Worm (Caenorhabditis elegans) whole organism, L2 larva: Measurements from ENCODE around the gene F47C12.8.

Experiments
- C34F6.9 ChIP-seq: fragments of 150-350 bp; optimal IDR thresholded peaks from 2 replicates; lab custom pipeline; 2014; ENCODE audit warnings: missing biosample characterization, missing genetic modification characterization
- F13H6.1 ChIP-seq: sonication (generic microtip); optimal IDR thresholded peaks from 2 replicates; lab custom pipeline; 2016; ENCODE audit warnings: missing genetic modification characterization, missing compliant biosample characterization
- R02D3.7 ChIP-seq: fragments of 150-350 bp; optimal IDR thresholded peaks from 2 replicates; lab custom pipeline; 2014; ENCODE audit warnings: missing biosample characterization, missing genetic modification characterization
- ZK546.5 ChIP-seq: sonication (generic microtip); optimal IDR thresholded peaks from 2 replicates; lab custom pipeline; 2017; ENCODE audit warnings: missing biosample characterization, missing genetic modification characterization
- aly-2 ChIP-seq: fragments of 150-350 bp; optimal IDR thresholded peaks from 2 replicates; lab custom pipeline; 2014; ENCODE audit warnings: missing biosample characterization, missing genetic modification characterization
- ama-1 ChIP-seq: fragments of 150-350 bp; optimal IDR thresholded peaks from 2 replicates; lab custom pipeline; 2018; ENCODE audit warnings: inconsistent platforms
- blmp-1 ChIP-seq: sonication (generic microtip); optimal IDR thresholded peaks from 2 replicates; lab custom pipeline; 2017; ENCODE audit warnings: missing genetic modification characterization, mild to moderate bottlenecking, missing compliant biosample characterization, antibody characterized with exemption, moderate library complexity; ENCODE audit not compliant: insufficient read depth
- ceh-82 ChIP-seq: fragments of 150-350 bp; optimal IDR thresholded peaks from 2 replicates; lab custom pipeline; 2014; ENCODE audit warnings: missing biosample characterization, missing genetic modification characterization
- dmd-4 ChIP-seq: sonication (generic microtip); optimal IDR thresholded peaks from 2 replicates; lab custom pipeline; 2017; ENCODE audit warnings: missing biosample characterization, missing genetic modification characterization
- elt-1 ChIP-seq: fragments of 150-350 bp; optimal IDR thresholded peaks from 2 replicates; lab custom pipeline; 2014; ENCODE audit warnings: missing biosample characterization, missing genetic modification characterization
- fos-1 ChIP-seq: fragments of 150-350 bp; optimal IDR thresholded peaks from 2 replicates; lab custom pipeline; 2014; ENCODE audit warnings: missing biosample characterization, missing genetic modification characterization
- gmeb-1 ChIP-seq: fragments of 150-350 bp; optimal IDR thresholded peaks from 2 replicates; lab custom pipeline; 2014; ENCODE audit warnings: missing biosample characterization, missing genetic modification characterization
- lin-39 ChIP-seq: fragments of 150-350 bp; optimal IDR thresholded peaks from 2 replicates; lab custom pipeline; 2014; ENCODE audit warnings: missing biosample characterization, missing genetic modification reagents, missing genetic modification characterization
- lsy-2 ChIP-seq, 2 experiments: fragments of 150-350 bp in 1 of 2; sonication (generic microtip) in 1 of 2; optimal IDR thresholded peaks; 2 replicates each; lab custom pipeline; 2014 to 2017; ENCODE audit warnings: missing biosample characterization in 2 of 2, missing genetic modification characterization in 2 of 2
- mbf-1 ChIP-seq: sonication (generic microtip); optimal IDR thresholded peaks from 2 replicates; lab custom pipeline; 2017; ENCODE audit warnings: missing biosample characterization, missing genetic modification characterization
- nhr-10 ChIP-seq: sonication (generic microtip); optimal IDR thresholded peaks from 2 replicates; lab custom pipeline; 2017; ENCODE audit warnings: missing biosample characterization, missing genetic modification characterization
- nhr-11 ChIP-seq: fragments of 150-350 bp; optimal IDR thresholded peaks from 2 replicates; lab custom pipeline; 2014; ENCODE audit warnings: missing biosample characterization, missing genetic modification characterization
- nhr-23 ChIP-seq: fragments of 150-350 bp; optimal IDR thresholded peaks from 2 replicates; lab custom pipeline; 2014; ENCODE audit warnings: missing biosample characterization, missing genetic modification reagents, missing genetic modification characterization
- nhr-237 ChIP-seq: fragments of 150-350 bp; optimal IDR thresholded peaks from 2 replicates; lab custom pipeline; 2014; ENCODE audit warnings: missing biosample characterization, missing genetic modification characterization
- nhr-25 ChIP-seq: fragments of 150-350 bp; sonication (generic microtip); optimal IDR thresholded peaks from 3 replicates; lab custom pipeline; 2014; ENCODE audit warnings: missing biosample characterization, missing genetic modification characterization
- nhr-6 ChIP-seq: fragments of 150-350 bp; optimal IDR thresholded peaks from 2 replicates; lab custom pipeline; 2014; ENCODE audit warnings: missing biosample characterization, missing genetic modification characterization
- nhr-77 ChIP-seq: fragments of 150-350 bp; optimal IDR thresholded peaks from 2 replicates; lab custom pipeline; 2014; ENCODE audit warnings: missing biosample characterization, missing genetic modification characterization
- peb-1 ChIP-seq: fragments of 150-350 bp; optimal IDR thresholded peaks from 2 replicates; lab custom pipeline; 2014; ENCODE audit warnings: missing biosample characterization, missing genetic modification characterization
- skn-1 ChIP-seq: sonication (generic microtip); optimal IDR thresholded peaks from 2 replicates; lab custom pipeline; 2017; ENCODE audit warnings: missing biosample characterization, missing genetic modification characterization
- sma-3 ChIP-seq: sonication (generic microtip); optimal IDR thresholded peaks from 2 replicates; lab custom pipeline; 2016; ENCODE audit warnings: missing genetic modification reagents, missing genetic modification characterization, missing compliant biosample characterization
- sma-9 ChIP-seq, 2 experiments: fragments of 150-350 bp in 1 of 2; sonication (generic microtip) in 1 of 2; optimal IDR thresholded peaks; 2 replicates each; lab custom pipeline; 2014 to 2016; ENCODE audit warnings: missing genetic modification characterization in 2 of 2, mild to moderate bottlenecking in 1 of 2, missing biosample characterization in 1 of 2, missing compliant biosample characterization in 1 of 2, missing genetic modification reagents in 1 of 2, moderate library complexity in 1 of 2
- snpc-4 ChIP-seq: fragments of 150-350 bp; optimal IDR thresholded peaks from 2 replicates; lab custom pipeline; 2014; ENCODE audit warnings: missing biosample characterization, missing genetic modification characterization
- unc-39 ChIP-seq: fragments of 150-350 bp; optimal IDR thresholded peaks from 2 replicates; lab custom pipeline; 2014; ENCODE audit warnings: missing biosample characterization, missing genetic modification characterization
- unc-55 ChIP-seq: fragments of 150-350 bp; sonication (generic microtip); optimal IDR thresholded peaks from 3 replicates; lab custom pipeline; 2014; ENCODE audit warnings: missing biosample characterization, missing genetic modification reagents, missing genetic modification characterization
- unc-62 ChIP-seq: fragments of 150-350 bp; optimal IDR thresholded peaks from 2 replicates; lab custom pipeline; 2014; ENCODE audit warnings: missing biosample characterization, missing genetic modification reagents, missing genetic modification characterization
- ztf-1 ChIP-seq: fragments of 200-800 bp; sonication (Bioruptor generic); conservative IDR thresholded peaks from 2 replicates; pipeline ENCODE4 v1.3.6; 2022; ENCODE audit warnings: missing genetic modification characterization, missing compliant biosample characterization
- ztf-11 ChIP-seq: sonication (generic microtip); optimal IDR thresholded peaks from 2 replicates; lab custom pipeline; 2017; ENCODE audit warnings: missing biosample characterization, missing genetic modification characterization
- ztf-4 ChIP-seq: fragments of 150-350 bp; optimal IDR thresholded peaks from 2 replicates; lab custom pipeline; 2014; ENCODE audit warnings: missing biosample characterization, missing genetic modification characterization

F47C12.8 gene

DNA sequence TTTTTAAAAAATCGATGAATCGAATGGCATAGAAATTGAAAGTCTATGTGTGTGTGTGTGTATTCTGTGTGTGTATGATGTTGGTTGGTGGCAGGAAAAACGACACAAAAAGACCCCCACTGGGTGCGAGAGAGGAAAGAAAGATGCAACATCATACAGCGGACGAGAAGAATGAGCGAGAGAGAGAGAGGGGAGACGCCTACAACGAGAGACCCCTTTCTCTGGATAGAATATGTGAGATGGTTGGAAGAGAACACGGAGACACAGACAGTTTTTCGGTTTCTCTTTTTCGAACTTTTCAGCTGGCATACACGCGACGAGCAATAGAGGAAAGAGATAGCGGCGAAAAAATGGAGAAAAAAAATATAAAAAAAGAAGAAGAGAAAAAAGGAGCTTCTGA is 21.4 kb upstream of the F47C12.8 start (continued):
- no peak for TF ChIP-seq ztf-4 (tag; lab: Kevin White, UChicago)

ce11 chrIV:4018692-4019387 is 20.4 kb upstream of the F47C12.8 start:
- TF ChIP-seq lin-39 (tag; lab: Kevin White, UChicago) (no peak), lsy-2 (tag; optimal IDR thresholded peaks at IDR 0.05; lab: Kevin White, UChicago) (peak in 1 of 2 experiments; percentile 1), sma-9 (GFP tag; optimal IDR thresholded peaks at IDR 0.05; lab: Kevin White, UChicago) (peak; percentile 14), sma-9 (tag; optimal IDR thresholded peaks at IDR 0.05; lab: Kevin White, UChicago) (no peak), nhr-6 (no peak), F13H6.1 (tag; lab: Kevin White, UChicago) (no peak), C34F6.9 (tag; lab: Kevin White, UChicago) (no peak), blmp-1 (peak; percentile 5)

DNA sequence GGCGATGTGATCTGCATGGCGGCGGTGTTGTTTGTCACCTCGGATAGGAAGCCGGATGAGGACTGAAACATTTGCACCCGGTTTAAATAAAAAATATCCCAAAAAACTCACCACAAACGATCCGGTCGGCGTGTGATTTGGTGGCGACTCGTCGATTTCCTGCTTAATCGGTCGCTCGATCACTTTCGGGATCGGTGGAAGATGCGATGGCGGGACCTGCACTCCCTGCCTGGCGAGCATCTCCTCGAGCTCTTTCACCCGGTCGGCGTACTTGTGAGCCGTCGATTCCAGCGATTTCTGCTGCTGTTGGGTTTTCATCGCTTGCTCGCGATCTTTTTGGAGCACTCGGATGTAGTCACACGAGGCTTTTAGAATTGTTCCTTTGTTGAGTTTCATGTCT is 18.3 kb upstream of the F47C12.8 start:
- no peak for TF ChIP-seq dmd-4 (tag; lab: Kevin White, UChicago)
- TF ChIP-seq unc-62 (GFP tag; lab: Kevin White, UChicago) = no peak
- no peak for TF ChIP-seq ztf-1 (GFP tag; lab: Robert Waterston, UW)
- no peak for TF ChIP-seq unc-39
- no peak for TF ChIP-seq nhr-237 (tag; lab: Kevin White, UChicago)
- no peak for TF ChIP-seq nhr-11 (tag; lab: Kevin White, UChicago)
- TF ChIP-seq elt-1 (tag; lab: Kevin White, UChicago) = no peak
- TF ChIP-seq nhr-10 = no peak
- no peak for TF ChIP-seq fos-1 (tag; lab: Kevin White, UChicago)
- TF ChIP-seq nhr-77 (tag; lab: Kevin White, UChicago) = no peak

DNA sequence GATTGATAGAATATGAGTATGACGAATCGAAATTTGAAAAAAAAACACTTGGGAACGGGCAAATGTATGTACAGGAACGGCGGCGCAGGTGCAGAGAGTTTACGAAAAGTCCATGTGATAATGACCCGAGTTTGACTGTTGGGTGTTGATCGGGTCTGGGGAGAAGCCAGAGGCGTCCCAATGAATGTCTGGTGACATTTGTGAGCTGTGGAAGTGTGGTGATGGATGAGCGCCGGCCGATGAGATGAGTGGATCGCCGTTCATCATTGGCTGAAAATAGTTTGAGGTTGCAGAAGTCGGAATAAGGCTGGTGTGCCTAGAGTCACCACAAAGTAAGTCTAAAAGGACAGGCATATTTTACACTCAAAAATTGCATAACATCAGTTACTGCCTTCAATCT is 17.2 kb upstream of the F47C12.8 start:
- no peak for TF ChIP-seq snpc-4 (tag; lab: Kevin White, UChicago)
- no peak for TF ChIP-seq aly-2 (tag; lab: Kevin White, UChicago)
- TF ChIP-seq mbf-1 (tag; lab: Kevin White, UChicago) = no peak
- TF ChIP-seq lin-39 (tag; lab: Kevin White, UChicago) = no peak
- no peak for TF ChIP-seq ztf-1 (GFP tag; lab: Robert Waterston, UW)
- no peak for TF ChIP-seq nhr-25 (tag; lab: Kevin White, UChicago)
- TF ChIP-seq unc-39 = no peak
- no peak for TF ChIP-seq nhr-6
- no peak for TF ChIP-seq fos-1 (tag; lab: Kevin White, UChicago)
- TF ChIP-seq sma-3 (GFP tag; lab: Kevin White, UChicago) = no peak
- no peak for TF ChIP-seq peb-1 (tag; lab: Kevin White, UChicago)

DNA sequence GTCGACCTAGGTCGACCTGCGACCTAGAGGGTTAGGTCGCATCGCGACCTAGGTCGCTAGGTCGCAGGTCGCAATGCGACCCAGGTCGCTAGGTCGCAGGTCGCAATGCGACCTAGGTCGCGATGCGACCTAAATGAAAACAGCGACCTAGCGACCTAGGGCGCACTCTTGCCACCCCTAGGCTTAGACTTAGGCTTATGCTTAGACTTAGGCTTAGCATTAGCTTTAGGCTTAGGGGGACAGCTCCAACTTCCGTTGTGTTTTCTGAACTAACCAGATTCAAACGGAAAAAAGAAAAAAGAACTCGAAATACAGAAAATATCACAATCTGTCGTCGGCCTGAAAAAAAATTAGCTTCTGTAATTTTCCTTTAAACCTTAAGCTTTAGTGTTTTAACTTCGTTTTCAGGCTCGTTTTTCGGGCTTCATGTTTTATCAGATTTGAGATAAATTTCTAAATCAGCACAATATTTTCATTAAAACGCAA is 16.0 kb upstream of the F47C12.8 start:
- TF ChIP-seq R02D3.7 (no peak), nhr-237 (tag; lab: Kevin White, UChicago) (no peak), unc-55 (GFP tag; lab: Kevin White, UChicago) (peak; percentile 5), nhr-25 (tag; lab: Kevin White, UChicago) (peak; percentile 14), F13H6.1 (tag; lab: Kevin White, UChicago) (no peak), dmd-4 (tag; lab: Kevin White, UChicago) (no peak), fos-1 (tag; lab: Kevin White, UChicago) (no peak), ceh-82 (tag; lab: Kevin White, UChicago) (no peak), ztf-11 (no peak), nhr-23 (tag; lab: Kevin White, UChicago) (no peak), sma-9 (GFP tag; optimal IDR thresholded peaks at IDR 0.05; lab: Kevin White, UChicago) (no peak), sma-9 (tag; optimal IDR thresholded peaks at IDR 0.05; lab: Kevin White, UChicago) (no peak), skn-1 (tag; lab: Kevin White, UChicago) (no peak), gmeb-1 (no peak), nhr-10 (no peak), elt-1 (tag; lab: Kevin White, UChicago) (no peak), ZK546.5 (tag; lab: Kevin White, UChicago) (no peak), ztf-1 (GFP tag; lab: Robert Waterston, UW) (no peak), ama-1 (lab: Kevin White, UChicago) (no peak)
